Fruit fly (Drosophila melanogaster): Measurements from ENCODE around the gene CG10428.

Gene CG10428

DNA sequence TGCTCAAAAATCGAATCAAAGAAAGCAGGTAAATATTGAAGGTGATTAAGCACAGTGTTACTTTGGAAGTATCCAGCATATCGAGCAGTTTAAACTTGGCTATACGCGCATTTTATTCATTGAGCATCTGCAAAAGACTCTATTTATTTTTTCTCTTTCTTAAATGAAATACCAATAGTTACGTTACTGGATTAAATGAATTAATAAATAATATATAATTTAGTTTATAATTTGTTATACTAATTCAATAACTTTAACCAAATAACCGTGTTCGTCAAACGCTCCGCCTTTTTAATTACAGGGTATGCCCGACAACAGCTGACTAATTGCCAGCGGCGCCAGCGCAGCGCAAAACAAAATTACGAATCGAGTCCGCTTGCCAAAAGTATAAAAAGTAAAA is 18.2 kb downstream of the CG10428 start (continued):
- TF ChIP-seq CG6689 (GFP tag; IDR thresholded peaks at IDR 0.05) (no peak), CG3163 (GFP tag; optimal IDR thresholded peaks at IDR 0.05) (no peak), CG31365 (tag; optimal IDR thresholded peaks at IDR 0.05) (no peak), CG17186 (GFP tag; optimal IDR thresholded peaks at IDR 0.05) (no peak), Jarid2 (GFP tag; optimal IDR thresholded peaks at IDR 0.05) (no peak), Ravus (GFP tag; IDR thresholded peaks at IDR 0.05) (peak; percentile 27), CG33213 (GFP tag; optimal IDR thresholded peaks at IDR 0.05) (no peak), NC2α (GFP tag; optimal IDR thresholded peaks at IDR 0.05) (no peak), vfl (GFP tag; optimal IDR thresholded peaks at IDR 0.05) (no peak), CG9215 (GFP tag; IDR thresholded peaks at IDR 0.05) (peak; percentile 71), tin (GFP tag; optimal IDR thresholded peaks at IDR 0.05) (no peak), grau (tag; optimal IDR thresholded peaks at IDR 0.05) (peak; percentile 62), kay (GFP tag; optimal IDR thresholded peaks at IDR 0.05) (no peak), scrt (GFP tag; optimal IDR thresholded peaks at IDR 0.05) (peak; percentile 13), CG6175 (GFP tag; IDR thresholded peaks at IDR 0.05) (no peak), Dref (GFP tag; IDR thresholded peaks at IDR 0.05) (no peak), Gug (GFP tag; IDR thresholded peaks at IDR 0.05) (peak; percentile 14; the same call in 1 of the 4 replicates), CG30020 (tag; optimal IDR thresholded peaks at IDR 0.05) (no peak), twi (tag; optimal IDR thresholded peaks at IDR 0.05) (no peak), sens-2 (GFP tag; IDR thresholded peaks at IDR 0.05) (no peak), ranshi (GFP tag; IDR thresholded peaks at IDR 0.05) (peak; percentile 45; the same call in 1 of the 2 replicates), HLH4C (GFP tag; IDR thresholded peaks at IDR 0.05; ENCODE audit: partially characterized antibody) (no peak), lola (GFP tag; optimal IDR thresholded peaks at IDR 0.05) (no peak), eyg (GFP tag; optimal IDR thresholded peaks at IDR 0.05) (no peak), Taf1 (GFP tag; IDR thresholded peaks at IDR 0.05) (peak; percentile 69), ERR (GFP tag; optimal IDR thresholded peaks at IDR 0.05) (no peak), D19A (tag; optimal IDR thresholded peaks at IDR 0.05) (peak; percentile 30), ab (GFP tag; optimal IDR thresholded peaks at IDR 0.05) (no peak), CG12659 (GFP tag; optimal IDR thresholded peaks at IDR 0.05) (peak; percentile 36), CG17361 (GFP tag; IDR thresholded peaks at IDR 0.05) (no peak), hbn (GFP tag; IDR thresholded peaks at IDR 0.05; ENCODE audit: partially characterized antibody) (no peak), Oli (tag; optimal IDR thresholded peaks at IDR 0.05) (no peak), CG2678 (tag; optimal IDR thresholded peaks at IDR 0.05) (peak; percentile 80), Hr39 (optimal IDR thresholded peaks at IDR 0.05) (no peak), CG6683 (GFP tag; optimal IDR thresholded peaks at IDR 0.05) (peak; percentile 37), Mrtf (GFP tag; IDR thresholded peaks at IDR 0.05) (no peak), prd (optimal IDR thresholded peaks at IDR 0.05) (no peak), prd (GFP tag; IDR thresholded peaks at IDR 0.05) (peak; percentile 48; the same call in 2 of the 3 replicates), ewg (GFP tag; optimal IDR thresholded peaks at IDR 0.05) (no peak), CG17829 (tag; optimal IDR thresholded peaks at IDR 0.05) (peak; percentile 56), pum (GFP tag; optimal IDR thresholded peaks at IDR 0.05) (no peak), CG8478 (optimal IDR thresholded peaks at IDR 0.05) (no peak), pb (GFP tag; optimal IDR thresholded peaks at IDR 0.05) (no peak), E2f2 (GFP tag; IDR thresholded peaks at IDR 0.05) (peak; percentile 33; the same call in 1 of the 2 replicates), HHEX (GFP tag; optimal IDR thresholded peaks at IDR 0.05) (peak; percentile 57), Dfd (GFP tag; optimal IDR thresholded peaks at IDR 0.05) (no peak), CG16815 (GFP tag; optimal IDR thresholded peaks at IDR 0.05) (no peak), dan (GFP tag; IDR thresholded peaks at IDR 0.05) (no peak), hkb (optimal IDR thresholded peaks at IDR 0.05) (no peak), hkb (GFP tag; IDR thresholded peaks at IDR 0.05) (peak; percentile 48; the same call in 1 of the 2 replicates), Ets65A (GFP tag) (no peak), tna (GFP tag; IDR thresholded peaks at IDR 0.05; ENCODE audit: partially characterized antibody) (no peak), Abd-B (GFP tag; optimal IDR thresholded peaks at IDR 0.05) (peak; percentile 33)
